Worm (Caenorhabditis elegans) whole organism, early embryonic: ENCODE results near the gene F28F8.7.

Experiments
- ama-1 ChIP-seq: fragments of 150-350 bp; optimal IDR thresholded peaks from 2 replicates; lab custom pipeline; 2014
- ets-7 ChIP-seq: sonication (generic microtip); optimal IDR thresholded peaks from 2 replicates; lab custom pipeline; 2016; ENCODE audit warnings: missing genotype, missing genetic modification characterization, missing compliant biosample characterization
- flt-1 ChIP-seq: fragments of 200-800 bp; sonication (Bioruptor generic); IDR thresholded peaks from 2 replicates; pipeline ENCODE4 v1.3.6; 2022; ENCODE audit warnings: missing genetic modification characterization, missing compliant biosample characterization
- hnd-1 ChIP-seq: sonication (generic microtip); optimal IDR thresholded peaks from 2 replicates; lab custom pipeline; 2016; ENCODE audit warnings: missing genetic modification characterization, missing compliant biosample characterization

DNA sequence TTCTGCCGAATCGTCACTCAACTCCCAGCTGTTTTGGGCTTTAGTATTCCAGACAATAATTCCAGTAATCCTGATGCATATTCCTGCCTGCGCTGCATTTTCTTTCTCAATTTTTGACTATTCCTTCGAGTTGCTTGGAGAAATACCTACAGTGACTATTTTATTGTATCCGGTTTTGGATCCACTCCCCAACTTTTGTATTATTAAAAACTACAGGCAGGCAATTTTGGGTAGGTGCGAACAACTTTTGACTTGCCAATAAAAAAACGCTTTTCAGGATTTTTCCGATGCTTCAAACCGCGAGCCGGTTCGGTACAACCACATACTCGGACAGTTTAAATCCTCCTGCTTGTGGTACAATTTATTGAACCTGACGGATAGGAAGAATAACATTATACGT is 24.1 kb upstream of the F28F8.7 start:
- no peak for TF ChIP-seq ama-1 (lab: Kevin White, UChicago)
- no peak for TF ChIP-seq ets-7 (tag; lab: Kevin White, UChicago)
- TF ChIP-seq hnd-1 = no peak
- TF ChIP-seq flt-1 (GFP tag; lab: Robert Waterston, UW) = no peak
